Fruit fly (Drosophila melanogaster) whole organism, prepupa: ENCODE results near the gene Arfrp1.

Source experiments
- Blimp-1 ChIP-seq: fragments of 200-800 bp; sonication (Bioruptor generic); optimal IDR thresholded peaks from 3 replicates; lab custom pipeline; 2017; ENCODE audit warnings: missing biosample characterization, missing genetic modification characterization, mild to moderate bottlenecking, moderate library complexity, missing genetic modification reagents
- CG10669 ChIP-seq: fragments of 200-800 bp; sonication (Bioruptor generic); optimal IDR thresholded peaks from 3 replicates; lab custom pipeline; 2018; ENCODE audit warnings: missing biosample characterization, mild to moderate bottlenecking, missing genetic modification characterization, moderate library complexity
- CG11762 ChIP-seq: fragments of 200-800 bp; sonication (Bioruptor generic); optimal IDR thresholded peaks from 3 replicates; lab custom pipeline; 2016; ENCODE audit warnings: missing biosample characterization, missing genetic modification characterization; ENCODE audit not compliant: insufficient read depth
- CG15336 ChIP-seq: fragments of 200-800 bp; sonication (Bioruptor generic); IDR thresholded peaks from 2 replicates; pipeline ENCODE4 v1.3.6; 2022; ENCODE audit warnings: missing biosample characterization, missing genetic modification characterization
- CG1621 ChIP-seq: fragments of 200-800 bp; sonication (Bioruptor generic); optimal IDR thresholded peaks from 3 replicates; lab custom pipeline; 2018; ENCODE audit warnings: missing biosample characterization, mild to moderate bottlenecking, missing genetic modification characterization
- CG16779 ChIP-seq: fragments of 200-800 bp; sonication (Bioruptor generic); optimal IDR thresholded peaks from 3 replicates; lab custom pipeline; 2017; ENCODE audit warnings: missing biosample characterization, mild to moderate bottlenecking, missing genetic modification characterization
- CG31627 ChIP-seq: fragments of 200-800 bp; sonication (Bioruptor generic); optimal IDR thresholded peaks from 3 replicates; lab custom pipeline; 2016; ENCODE audit warnings: missing biosample characterization, missing genetic modification characterization
- CG32006 ChIP-seq: fragments of 200-800 bp; sonication (Bioruptor generic); optimal IDR thresholded peaks from 3 replicates; lab custom pipeline; 2017; ENCODE audit warnings: missing biosample characterization, mild to moderate bottlenecking, missing genetic modification characterization
- CG34406 ChIP-seq: fragments of 200-800 bp; sonication (Bioruptor generic); optimal IDR thresholded peaks from 3 replicates; lab custom pipeline; 2016; ENCODE audit warnings: missing biosample characterization, missing genetic modification characterization
- CG4318 ChIP-seq: fragments of 200-800 bp; sonication (Bioruptor generic); optimal IDR thresholded peaks from 3 replicates; lab custom pipeline; 2017; ENCODE audit warnings: missing biosample characterization, mild to moderate bottlenecking, missing genetic modification characterization
- CG6276 ChIP-seq: fragments of 200-800 bp; sonication (Bioruptor generic); optimal IDR thresholded peaks from 2 replicates; lab custom pipeline; 2017; ENCODE audit warnings: missing biosample characterization, mild to moderate bottlenecking, missing genetic modification characterization
- CG6854 ChIP-seq: fragments of 200-800 bp; sonication (Bioruptor generic); optimal IDR thresholded peaks from 2 replicates; lab custom pipeline; 2017; ENCODE audit warnings: missing biosample characterization, mild to moderate bottlenecking, missing genetic modification characterization
- CG8119 ChIP-seq: fragments of 200-800 bp; sonication (Bioruptor generic); IDR thresholded peaks from 3 replicates; pipeline ENCODE4 v1.3.6; 2022; ENCODE audit warnings: missing biosample characterization, missing genetic modification characterization
- CG8319 ChIP-seq: fragments of 200-800 bp; sonication (Bioruptor generic); optimal IDR thresholded peaks from 3 replicates; lab custom pipeline; 2016; ENCODE audit warnings: missing biosample characterization, missing genetic modification characterization
- CG8632 ChIP-seq: fragments of 200-800 bp; sonication (Bioruptor generic); optimal IDR thresholded peaks from 3 replicates; lab custom pipeline; 2016; ENCODE audit warnings: missing biosample characterization, missing genetic modification characterization
- Eip93F ChIP-seq: fragments of 200-800 bp; sonication (Bioruptor generic); optimal IDR thresholded peaks from 2 replicates; lab custom pipeline; 2016; ENCODE audit warnings: missing biosample characterization, mild to moderate bottlenecking, missing genetic modification characterization
- Ets21C ChIP-seq: fragments of 200-800 bp; sonication (Bioruptor generic); optimal IDR thresholded peaks from 3 replicates; lab custom pipeline; 2016; ENCODE audit warnings: missing biosample characterization, missing genetic modification characterization
- Ets96B ChIP-seq: fragments of 200-800 bp; optimal IDR thresholded peaks from 2 replicates; lab custom pipeline; 2019; ENCODE audit warnings: missing biosample characterization, mild to moderate bottlenecking, missing genetic modification characterization, moderate library complexity
- Hr39 ChIP-seq: fragments of 200-800 bp; sonication (Bioruptor generic); optimal IDR thresholded peaks from 2 replicates; lab custom pipeline; 2016; ENCODE audit warnings: missing biosample characterization, missing genetic modification characterization
- Hr4 ChIP-seq: fragments of 200-800 bp; sonication (Bioruptor generic); optimal IDR thresholded peaks from 3 replicates; lab custom pipeline; 2016; ENCODE audit warnings: missing biosample characterization, missing genetic modification characterization
- OdsH ChIP-seq: fragments of 200-800 bp; sonication (Bioruptor generic); optimal IDR thresholded peaks from 3 replicates; lab custom pipeline; 2016; ENCODE audit warnings: missing biosample characterization, missing genetic modification characterization
- Smox ChIP-seq: fragments of 200-800 bp; sonication (Bioruptor generic); optimal IDR thresholded peaks from 3 replicates; lab custom pipeline; 2016; ENCODE audit warnings: missing biosample characterization, missing genetic modification characterization
- Sox102F ChIP-seq: fragments of 200-800 bp; sonication (Bioruptor generic); optimal IDR thresholded peaks from 2 replicates; lab custom pipeline; 2016; ENCODE audit warnings: missing biosample characterization, mild to moderate bottlenecking, missing genetic modification characterization
- Sox15 ChIP-seq: fragments of 200-800 bp; sonication (Bioruptor generic); optimal IDR thresholded peaks from 3 replicates; lab custom pipeline; 2016; ENCODE audit warnings: missing biosample characterization, missing genetic modification characterization
- acj6 ChIP-seq: fragments of 200-800 bp; sonication (Bioruptor generic); optimal IDR thresholded peaks from 3 replicates; lab custom pipeline; 2016; ENCODE audit warnings: missing biosample characterization, missing genetic modification characterization
- eg ChIP-seq: fragments of 200-800 bp; sonication (Bioruptor generic); IDR thresholded peaks from 3 replicates; pipeline ENCODE4 v1.3.6; 2022; ENCODE audit warnings: missing biosample characterization, missing genetic modification characterization
- esn ChIP-seq: fragments of 200-800 bp; sonication (Bioruptor generic); optimal IDR thresholded peaks from 2 replicates; lab custom pipeline; 2016; ENCODE audit warnings: missing biosample characterization, mild to moderate bottlenecking, missing genetic modification characterization, moderate library complexity
- fd59A ChIP-seq: fragments of 200-800 bp; sonication (Bioruptor generic); optimal IDR thresholded peaks from 2 replicates; lab custom pipeline; 2017; ENCODE audit warnings: missing biosample characterization, mild to moderate bottlenecking, missing genetic modification characterization, missing genetic modification reagents
- fkh ChIP-seq: fragments of 200-800 bp; sonication (Bioruptor generic); optimal IDR thresholded peaks from 3 replicates; lab custom pipeline; 2017; ENCODE audit warnings: missing biosample characterization, mild to moderate bottlenecking, missing genetic modification characterization, moderate library complexity
- lz ChIP-seq: fragments of 200-800 bp; sonication (Bioruptor generic); optimal IDR thresholded peaks from 3 replicates; lab custom pipeline; 2016; ENCODE audit warnings: missing biosample characterization, missing genetic modification characterization
- net ChIP-seq: fragments of 200-800 bp; sonication (Bioruptor generic); optimal IDR thresholded peaks from 3 replicates; lab custom pipeline; 2016; ENCODE audit warnings: missing biosample characterization, missing genetic modification characterization
- pdm3 ChIP-seq: fragments of 200-800 bp; sonication (Bioruptor generic); optimal IDR thresholded peaks from 3 replicates; lab custom pipeline; 2016; ENCODE audit warnings: missing biosample characterization, missing genetic modification characterization
- salr ChIP-seq, 2 experiments: fragments of 200-800 bp; sonication (Bioruptor generic); optimal IDR thresholded peaks; 3 replicates each; lab custom pipeline; 2016 to 2018; ENCODE audit warnings: missing biosample characterization in 2 of 2, missing genetic modification characterization in 2 of 2, mild to moderate bottlenecking in 1 of 2
- ss ChIP-seq, 2 experiments: fragments of 200-800 bp; sonication (Bioruptor generic); optimal IDR thresholded peaks; 2 replicates in 1 of 2; 3 replicates in 1 of 2; lab custom pipeline; 2017 to 2018; ENCODE audit warnings: mild to moderate bottlenecking in 2 of 2, missing biosample characterization in 2 of 2, missing genetic modification characterization in 2 of 2, moderate library complexity in 1 of 2
- svp ChIP-seq: fragments of 200-800 bp; sonication (Bioruptor generic); peaks from one replicate; lab custom pipeline; 2016; ENCODE audit warnings: missing biosample characterization, missing genetic modification characterization
- vri ChIP-seq: fragments of 200-800 bp; sonication (Bioruptor generic); optimal IDR thresholded peaks from 3 replicates; lab custom pipeline; 2016; ENCODE audit warnings: missing biosample characterization, mild to moderate bottlenecking, missing genetic modification characterization

The Arfrp1 gene

DNA sequence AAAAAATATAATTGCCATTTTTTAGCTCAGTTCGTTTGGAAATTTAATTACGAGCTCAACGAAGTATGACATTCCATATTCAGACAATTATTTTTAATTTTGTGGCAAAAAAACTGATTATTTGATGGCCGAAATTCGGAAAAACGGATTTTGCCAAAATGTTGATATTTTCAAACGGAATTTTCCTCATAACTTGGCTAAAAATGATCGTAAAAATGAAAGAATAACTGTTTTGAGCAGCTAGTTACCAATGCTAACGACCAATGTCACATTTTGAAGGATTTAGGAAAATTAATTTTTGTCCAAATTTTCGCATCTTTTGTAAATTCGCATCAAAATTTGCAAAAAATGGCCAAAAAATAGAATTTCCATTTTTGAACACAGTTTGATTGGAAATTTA lies 13.8 kb upstream of the Arfrp1 start:
- no peak for TF ChIP-seq CG1621 (tag; lab: Kevin White, UChicago)
- no peak for TF ChIP-seq Eip93F
- no peak for TF ChIP-seq CG31627
- TF ChIP-seq CG10669 (GFP tag; lab: Kevin White, UChicago) = no peak
- TF ChIP-seq ss (GFP tag; optimal IDR thresholded peaks at IDR 0.05; lab: Kevin White, UChicago) = no peak
- TF ChIP-seq lz = no peak
- no peak for TF ChIP-seq esn (GFP tag; lab: Kevin White, UChicago)
- no peak for TF ChIP-seq CG8319 (GFP tag; lab: Kevin White, UChicago)
- no peak for TF ChIP-seq CG32006 (GFP tag; lab: Kevin White, UChicago)
- TF ChIP-seq CG6276 = no peak
- TF ChIP-seq Hr4 = no peak
- TF ChIP-seq Smox (GFP tag; lab: Kevin White, UChicago) = no peak
- TF ChIP-seq salr (GFP tag; optimal IDR thresholded peaks at IDR 0.05; lab: Kevin White, UChicago) = no peak
- TF ChIP-seq pdm3 = no peak
- no peak for TF ChIP-seq OdsH
- TF ChIP-seq CG11762 = no peak
- TF ChIP-seq Ets21C (GFP tag; lab: Kevin White, UChicago) = no peak
- no peak for TF ChIP-seq fkh (GFP tag; lab: Kevin White, UChicago)
- TF ChIP-seq CG15336 = no peak
- no peak for TF ChIP-seq acj6

DNA sequence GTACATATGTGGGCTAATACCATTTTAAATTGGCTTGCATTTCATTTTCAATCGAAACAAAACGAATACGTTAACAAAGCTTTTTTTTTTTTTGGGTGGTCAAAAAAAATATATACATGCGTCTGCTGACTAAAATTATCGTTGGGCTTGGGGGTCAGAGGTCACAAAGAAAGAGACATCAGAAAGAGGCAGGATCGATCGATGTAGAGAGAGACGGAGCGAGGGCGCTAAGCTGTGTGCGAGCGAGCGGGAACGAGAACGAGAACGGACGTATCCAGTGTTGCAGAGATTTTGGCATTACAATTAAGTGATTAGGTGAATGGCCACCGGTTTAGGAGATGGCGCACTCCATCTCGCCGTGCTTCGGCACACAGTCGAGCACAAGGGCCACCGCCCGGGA lies 13.0 kb upstream of the Arfrp1 start:
- TF ChIP-seq Sox102F (no peak), CG8119 (GFP tag; lab: Robert Waterston, UW) (no peak), svp (GFP tag; lab: Kevin White, UChicago) (peak; percentile 83), CG31627 (no peak)

dm6 chrX:9102125-9102524 lies 4.7 kb upstream of the Arfrp1 start:
- TF ChIP-seq eg (GFP tag; lab: Robert Waterston, UW) (no peak), fd59A (GFP tag; lab: Kevin White, UChicago) (no peak)

dm6 chrX:9103308-9104185 lies 3.3 kb upstream of the Arfrp1 start, which contains the start of gene CG7766:
Gene CG7766 (minus strand): TSS chrX:9103739.
- TF ChIP-seq Eip93F (no peak), Ets96B (tag; lab: Kevin White, UChicago) (no peak), CG8632 (no peak), acj6 (no peak), svp (GFP tag; lab: Kevin White, UChicago) (peak; percentile 93), CG31627 (no peak), CG11762 (no peak), vri (GFP tag; lab: Kevin White, UChicago) (peak; percentile 87), CG34406 (no peak), CG4318 (no peak), Hr4 (no peak), Blimp-1 (GFP tag; lab: Kevin White, UChicago) (no peak), CG16779 (tag; lab: Kevin White, UChicago) (no peak), CG6854 (GFP tag; lab: Kevin White, UChicago) (no peak), Hr39 (GFP tag; lab: Kevin White, UChicago) (no peak), net (GFP tag; lab: Kevin White, UChicago) (no peak), Sox15 (GFP tag; lab: Kevin White, UChicago) (no peak)
